Worm (Caenorhabditis elegans): ENCODE data around the gene flp-13.
A peak's percentile ranks its signal among the peaks of the same experiment; 100 is the strongest.

- TF ChIP-seq ztf-3 (GFP tag; optimal IDR thresholded peaks at IDR 0.05) (no peak), unc-130 (GFP tag; optimal IDR thresholded peaks at IDR 0.05) (no peak), die-1 (tag; optimal IDR thresholded peaks at IDR 0.05) (no peak), ceh-58 (GFP tag; IDR thresholded peaks at IDR 0.05) (no peak), pha-4 (tag; optimal IDR thresholded peaks at IDR 0.05) (no peak), unc-62 (GFP tag; optimal IDR thresholded peaks at IDR 0.05) (no peak), him-1 (tag; optimal IDR thresholded peaks at IDR 0.05) (no peak), ztf-25 (GFP tag; IDR thresholded peaks at IDR 0.05) (no peak), lag-1 (GFP tag; IDR thresholded peaks at IDR 0.05) (no peak), lin-54 (GFP tag; optimal IDR thresholded peaks at IDR 0.05) (peak; percentile 24), sptf-2 (GFP tag; optimal IDR thresholded peaks at IDR 0.05) (no peak), hlh-12 (tag; optimal IDR thresholded peaks at IDR 0.05) (no peak), nhr-90 (tag; optimal IDR thresholded peaks at IDR 0.05) (no peak), lin-40 (tag; optimal IDR thresholded peaks at IDR 0.05) (peak; percentile 16)
These were observed 11.5 kb upstream of the flp-13 start, which contains the start of the genes mrpl-1, emc-6 and mrps-24 for ce11 chrIV:7709701-7710100.
